4 fruit fly cellular contexts compared by ENCODE assay signal in genomic region chr3R:31404499-31405276, dm6.
TF ChIP-seq lines count a peak whose summit lies in the region.

Gprk2 (plus strand) TSS chr3R:31405245.

TF ChIP-seq in whole organism, adult, 20 proteins besides CTCF, POLR2A, EP300 and RAD21 (continued from another document):
- TF ChIP-seq CG7101 (tag; optimal IDR thresholded peaks at IDR 0.05; lab: Kevin White, UChicago) (peak; percentile 99), Hr96 (GFP tag; optimal IDR thresholded peaks at IDR 0.05; lab: Kevin White, UChicago) (peak; percentile 85)

TF ChIP-seq in whole organism, embryonic, 481 proteins besides CTCF, POLR2A, EP300 and RAD21 (continued from another document and continues in another):
- peak; percentile 100 for TF ChIP-seq CG2712 (tag; optimal IDR thresholded peaks at IDR 0.05; lab: Kevin White, UChicago)
- peak; percentile 100 for TF ChIP-seq CG8944 (GFP tag; optimal IDR thresholded peaks at IDR 0.05; lab: Kevin White, UChicago)
- no peak for TF ChIP-seq HLH4C (GFP tag; IDR thresholded peaks at IDR 0.05; lab: Robert Waterston, UW; ENCODE audit: partially characterized antibody)
- peak; percentile 99 for TF ChIP-seq CG6683 (GFP tag; optimal IDR thresholded peaks at IDR 0.05; lab: Kevin White, UChicago)
- TF ChIP-seq en (GFP tag; optimal IDR thresholded peaks at IDR 0.05; lab: Kevin White, UChicago), result peak; percentile 100
- TF ChIP-seq CG6765 (GFP tag; optimal IDR thresholded peaks at IDR 0.05; lab: Kevin White, UChicago), result peak; percentile 99
- TF ChIP-seq da (GFP tag; optimal IDR thresholded peaks at IDR 0.05; lab: Kevin White, UChicago), result peak; percentile 99
- peak; percentile 100 for TF ChIP-seq tgo (GFP tag; IDR thresholded peaks at IDR 0.05; lab: Robert Waterston, UW)
- peak; percentile 100 for TF ChIP-seq Xrp1 (GFP tag; IDR thresholded peaks at IDR 0.05; lab: Robert Waterston, UW)
- TF ChIP-seq Spps (tag; optimal IDR thresholded peaks at IDR 0.05; lab: Kevin White, UChicago), result peak; percentile 99
- TF ChIP-seq CG8924 (tag; optimal IDR thresholded peaks at IDR 0.05; lab: Kevin White, UChicago), result peak; percentile 100
- peak; percentile 99 for TF ChIP-seq sqz (GFP tag; optimal IDR thresholded peaks at IDR 0.05; lab: Kevin White, UChicago)
- peak; percentile 100 for TF ChIP-seq chif (GFP tag; optimal IDR thresholded peaks at IDR 0.05; lab: Kevin White, UChicago)
- TF ChIP-seq CG30431 (GFP tag; optimal IDR thresholded peaks at IDR 0.05; lab: Kevin White, UChicago), result peak; percentile 100
- peak; percentile 99 for TF ChIP-seq zen (tag; optimal IDR thresholded peaks at IDR 0.05; lab: Kevin White, UChicago)
- peak; percentile 100 for TF ChIP-seq YL-1 (GFP tag; optimal IDR thresholded peaks at IDR 0.05; lab: Kevin White, UChicago)
- TF ChIP-seq CG1832 (GFP tag; optimal IDR thresholded peaks at IDR 0.05; lab: Kevin White, UChicago), result no peak
- peak; percentile 96 for TF ChIP-seq gfzf (GFP tag; optimal IDR thresholded peaks at IDR 0.05; lab: Kevin White, UChicago)
- peak; percentile 100 for TF ChIP-seq Nf-YA (GFP tag; IDR thresholded peaks at IDR 0.05; lab: Robert Waterston, UW)
- peak; percentile 95 for TF ChIP-seq fd102C (GFP tag; optimal IDR thresholded peaks at IDR 0.05; lab: Kevin White, UChicago)
- TF ChIP-seq CG7372 (GFP tag; IDR thresholded peaks at IDR 0.05; lab: Robert Waterston, UW), result peak; percentile 100
- TF ChIP-seq CG10565 (GFP tag; optimal IDR thresholded peaks at IDR 0.05; lab: Kevin White, UChicago), result peak; percentile 99
- TF ChIP-seq CG11695 (GFP tag; IDR thresholded peaks at IDR 0.05; lab: Robert Waterston, UW), result peak; percentile 100
- peak; percentile 96 for TF ChIP-seq CG31365 (tag; optimal IDR thresholded peaks at IDR 0.05; lab: Kevin White, UChicago)
- no peak for TF ChIP-seq CG7963 (GFP tag; IDR thresholded peaks at IDR 0.05; lab: Robert Waterston, UW; ENCODE audit: partially characterized antibody)
- peak; percentile 100 for TF ChIP-seq Abd-B (GFP tag; optimal IDR thresholded peaks at IDR 0.05; lab: Kevin White, UChicago)
- TF ChIP-seq CkIIα-i1 (GFP tag; IDR thresholded peaks at IDR 0.05; lab: Robert Waterston, UW), result peak; percentile 99
- peak; percentile 97 for TF ChIP-seq wek (GFP tag; optimal IDR thresholded peaks at IDR 0.05; lab: Kevin White, UChicago)
- peak; percentile 100 for TF ChIP-seq Med (GFP tag; lab: Kevin White, UChicago)
- TF ChIP-seq CG11723 (GFP tag; optimal IDR thresholded peaks at IDR 0.05; lab: Kevin White, UChicago), result peak; percentile 99
- peak; percentile 99 for TF ChIP-seq Lhr (GFP tag; optimal IDR thresholded peaks at IDR 0.05; lab: Kevin White, UChicago)
- TF ChIP-seq CG12299 (tag; optimal IDR thresholded peaks at IDR 0.05; lab: Kevin White, UChicago), result peak; percentile 99
- TF ChIP-seq zfh1 (GFP tag; IDR thresholded peaks at IDR 0.05; lab: Robert Waterston, UW), result peak; percentile 100
- peak; percentile 100 for TF ChIP-seq NC2β (GFP tag; optimal IDR thresholded peaks at IDR 0.05; lab: Kevin White, UChicago)
- TF ChIP-seq so (GFP tag; IDR thresholded peaks at IDR 0.05; lab: Robert Waterston, UW), result peak; percentile 100
- TF ChIP-seq Dbx (GFP tag; IDR thresholded peaks at IDR 0.05; lab: Robert Waterston, UW), result peak; percentile 100
- peak; percentile 99 for TF ChIP-seq CG10959 (GFP tag; IDR thresholded peaks at IDR 0.05; lab: Robert Waterston, UW)
- TF ChIP-seq CG2202 (tag; optimal IDR thresholded peaks at IDR 0.05; lab: Kevin White, UChicago), result peak; percentile 99
- TF ChIP-seq Meics (GFP tag; optimal IDR thresholded peaks at IDR 0.05; lab: Kevin White, UChicago), result peak; percentile 100
- TF ChIP-seq CG10462 (GFP tag; optimal IDR thresholded peaks at IDR 0.05; lab: Kevin White, UChicago), result peak; percentile 100
- peak; percentile 100 for TF ChIP-seq pho (GFP tag; optimal IDR thresholded peaks at IDR 0.05; lab: Kevin White, UChicago)
- peak; percentile 98 for TF ChIP-seq Jarid2 (GFP tag; optimal IDR thresholded peaks at IDR 0.05; lab: Kevin White, UChicago)
- TF ChIP-seq fd64A (GFP tag; optimal IDR thresholded peaks at IDR 0.05; lab: Kevin White, UChicago), result peak; percentile 100

TF ChIP-seq in whole organism, prepupa, 60 proteins besides CTCF, POLR2A, EP300 and RAD21 (continued from another document):
- TF ChIP-seq CG32006 (GFP tag; optimal IDR thresholded peaks at IDR 0.05; lab: Kevin White, UChicago), result peak; percentile 100
- TF ChIP-seq CG8632 (GFP tag; optimal IDR thresholded peaks at IDR 0.05; lab: Kevin White, UChicago), result peak; percentile 100
- TF ChIP-seq Hr4 (GFP tag; optimal IDR thresholded peaks at IDR 0.05; lab: Kevin White, UChicago), result peak; percentile 100
- TF ChIP-seq CG4318 (GFP tag; optimal IDR thresholded peaks at IDR 0.05; lab: Kevin White, UChicago), result peak; percentile 100
- peak; percentile 100 for TF ChIP-seq CG8119 (GFP tag; IDR thresholded peaks at IDR 0.05; lab: Robert Waterston, UW)
- peak; percentile 99 for TF ChIP-seq CG6808 (GFP tag; optimal IDR thresholded peaks at IDR 0.05; lab: Kevin White, UChicago)
- peak; percentile 100 for TF ChIP-seq acj6 (GFP tag; optimal IDR thresholded peaks at IDR 0.05; lab: Kevin White, UChicago)
- TF ChIP-seq CG10631 (GFP tag; optimal IDR thresholded peaks at IDR 0.05; lab: Kevin White, UChicago), result peak; percentile 100
- TF ChIP-seq topi (GFP tag; optimal IDR thresholded peaks at IDR 0.05; lab: Kevin White, UChicago), result peak; percentile 100
- peak; percentile 99 for TF ChIP-seq dsx (GFP tag; optimal IDR thresholded peaks at IDR 0.05; lab: Kevin White, UChicago; ENCODE audit: poor library complexity, severe bottlenecking)
- TF ChIP-seq pdm3 (GFP tag; optimal IDR thresholded peaks at IDR 0.05; lab: Kevin White, UChicago), result peak; percentile 100
- peak; percentile 100 for TF ChIP-seq CG1621 (tag; optimal IDR thresholded peaks at IDR 0.05; lab: Kevin White, UChicago)
- TF ChIP-seq spab (GFP tag; optimal IDR thresholded peaks at IDR 0.05; lab: Kevin White, UChicago), result peak; percentile 100
- TF ChIP-seq dac (GFP tag; optimal IDR thresholded peaks at IDR 0.05; lab: Kevin White, UChicago), result peak; percentile 100
- TF ChIP-seq Ets21C (GFP tag; optimal IDR thresholded peaks at IDR 0.05; lab: Kevin White, UChicago), result peak; percentile 100
- peak; percentile 99 for TF ChIP-seq Blimp-1 (GFP tag; optimal IDR thresholded peaks at IDR 0.05; lab: Kevin White, UChicago)
- TF ChIP-seq esn (GFP tag; optimal IDR thresholded peaks at IDR 0.05; lab: Kevin White, UChicago), result peak; percentile 100
- peak; percentile 100 for TF ChIP-seq CG15336 (GFP tag; IDR thresholded peaks at IDR 0.05; lab: Robert Waterston, UW)
- TF ChIP-seq Eip93F (GFP tag; optimal IDR thresholded peaks at IDR 0.05; lab: Kevin White, UChicago), result peak; percentile 100
- peak; percentile 100 for TF ChIP-seq CG7368 (GFP tag; optimal IDR thresholded peaks at IDR 0.05; lab: Kevin White, UChicago)
- TF ChIP-seq CG9139 (GFP tag; optimal IDR thresholded peaks at IDR 0.05; lab: Kevin White, UChicago), result peak; percentile 100
- TF ChIP-seq Hr39 (GFP tag; optimal IDR thresholded peaks at IDR 0.05; lab: Kevin White, UChicago), result peak; percentile 100
- peak; percentile 100 for TF ChIP-seq fd59A (GFP tag; optimal IDR thresholded peaks at IDR 0.05; lab: Kevin White, UChicago)
- peak; percentile 100 for TF ChIP-seq achi (GFP tag; optimal IDR thresholded peaks at IDR 0.05; lab: Kevin White, UChicago)
- TF ChIP-seq CG11294 (GFP tag; IDR thresholded peaks at IDR 0.05; lab: Robert Waterston, UW), result peak; percentile 100
- TF ChIP-seq lz (GFP tag; optimal IDR thresholded peaks at IDR 0.05; lab: Kevin White, UChicago), result peak; percentile 100
- peak; percentile 100 for TF ChIP-seq Smox (GFP tag; optimal IDR thresholded peaks at IDR 0.05; lab: Kevin White, UChicago)
- peak; percentile 100 for TF ChIP-seq vri (GFP tag; optimal IDR thresholded peaks at IDR 0.05; lab: Kevin White, UChicago)
- peak; percentile 100 for TF ChIP-seq CG31627 (GFP tag; optimal IDR thresholded peaks at IDR 0.05; lab: Kevin White, UChicago)
- TF ChIP-seq OdsH (GFP tag; optimal IDR thresholded peaks at IDR 0.05; lab: Kevin White, UChicago), result peak; percentile 100
- TF ChIP-seq Met (GFP tag; optimal IDR thresholded peaks at IDR 0.05; lab: Kevin White, UChicago), result peak; percentile 100
- peak; percentile 100 for TF ChIP-seq Sox15 (GFP tag; optimal IDR thresholded peaks at IDR 0.05; lab: Kevin White, UChicago)
- TF ChIP-seq Sox102F (GFP tag; optimal IDR thresholded peaks at IDR 0.05; lab: Kevin White, UChicago), result peak; percentile 100
- peak; percentile 99 for TF ChIP-seq CG8319 (GFP tag; optimal IDR thresholded peaks at IDR 0.05; lab: Kevin White, UChicago)
- TF ChIP-seq svp (GFP tag; lab: Kevin White, UChicago), result peak; percentile 100
- peak; percentile 95 for TF ChIP-seq fkh (GFP tag; optimal IDR thresholded peaks at IDR 0.05; lab: Kevin White, UChicago)
- TF ChIP-seq Ets96B (tag; optimal IDR thresholded peaks at IDR 0.05; lab: Kevin White, UChicago), result peak; percentile 100
- TF ChIP-seq ss (GFP tag; optimal IDR thresholded peaks at IDR 0.05; lab: Kevin White, UChicago), result peak; percentile 99 to 100
- TF ChIP-seq Eip78C (GFP tag; lab: Kevin White, UChicago), result peak; percentile 100
- TF ChIP-seq CG6163 (GFP tag; IDR thresholded peaks at IDR 0.05; lab: Robert Waterston, UW), result peak; percentile 100
- TF ChIP-seq Sox14 (GFP tag; optimal IDR thresholded peaks at IDR 0.05; lab: Kevin White, UChicago), result peak; percentile 100

TF ChIP-seq in whole organism, wandering third instar larva, 38 proteins besides CTCF, POLR2A, EP300 and RAD21 (continued from another document):
- TF ChIP-seq Jra (GFP tag; optimal IDR thresholded peaks at IDR 0.05; lab: Kevin White, UChicago), result peak; percentile 99
- TF ChIP-seq ey (GFP tag; optimal IDR thresholded peaks at IDR 0.05; lab: Kevin White, UChicago), result peak; percentile 100
- peak; percentile 100 for TF ChIP-seq rgr (GFP tag; optimal IDR thresholded peaks at IDR 0.05; lab: Kevin White, UChicago)
- peak; percentile 100 for TF ChIP-seq Hnf4 (GFP tag; optimal IDR thresholded peaks at IDR 0.05; lab: Kevin White, UChicago)
- TF ChIP-seq CG9705 (GFP tag; optimal IDR thresholded peaks at IDR 0.05; lab: Kevin White, UChicago), result peak; percentile 96
- peak; percentile 100 for TF ChIP-seq fru (GFP tag; optimal IDR thresholded peaks at IDR 0.05; lab: Kevin White, UChicago)
- TF ChIP-seq tai (GFP tag; optimal IDR thresholded peaks at IDR 0.05; lab: Kevin White, UChicago), result no peak
- TF ChIP-seq Sp1 (GFP tag; optimal IDR thresholded peaks at IDR 0.05; lab: Kevin White, UChicago), result peak; percentile 100
- peak; percentile 100 for TF ChIP-seq Rel (GFP tag; optimal IDR thresholded peaks at IDR 0.05; lab: Kevin White, UChicago)
- TF ChIP-seq Rel (tag; optimal IDR thresholded peaks at IDR 0.05; lab: Kevin White, UChicago), result peak; percentile 93
- no peak for TF ChIP-seq N (GFP tag; optimal IDR thresholded peaks at IDR 0.05; lab: Kevin White, UChicago)
